Worm (Caenorhabditis elegans): ENCODE data around the gene rpb-9.

Gene rpb-9

ce11 chrV:8024752-8025151 is 12.6 kb upstream of the rpb-9 start, which contains the start of gene F43H9.3:
F43H9.3 (minus strand) TSS chrV:8024940.
- TF ChIP-seq let-526 (GFP tag; IDR thresholded peaks at IDR 0.05): no peak
- TF ChIP-seq ceh-58 (GFP tag; IDR thresholded peaks at IDR 0.05): no peak
- no peak for TF ChIP-seq fkh-3 (tag; optimal IDR thresholded peaks at IDR 0.05)
- no peak for TF ChIP-seq die-1 (tag; optimal IDR thresholded peaks at IDR 0.05)
- TF ChIP-seq rcor-1 (GFP tag; IDR thresholded peaks at IDR 0.05): no peak
- TF ChIP-seq F49E8.2 (tag; optimal IDR thresholded peaks at IDR 0.05; ENCODE audit: insufficient read depth): no peak
- TF ChIP-seq let-607 (tag; optimal IDR thresholded peaks at IDR 0.05): no peak
- peak; percentile 27 for TF ChIP-seq lsl-1 (GFP tag; optimal IDR thresholded peaks at IDR 0.05)

DNA sequence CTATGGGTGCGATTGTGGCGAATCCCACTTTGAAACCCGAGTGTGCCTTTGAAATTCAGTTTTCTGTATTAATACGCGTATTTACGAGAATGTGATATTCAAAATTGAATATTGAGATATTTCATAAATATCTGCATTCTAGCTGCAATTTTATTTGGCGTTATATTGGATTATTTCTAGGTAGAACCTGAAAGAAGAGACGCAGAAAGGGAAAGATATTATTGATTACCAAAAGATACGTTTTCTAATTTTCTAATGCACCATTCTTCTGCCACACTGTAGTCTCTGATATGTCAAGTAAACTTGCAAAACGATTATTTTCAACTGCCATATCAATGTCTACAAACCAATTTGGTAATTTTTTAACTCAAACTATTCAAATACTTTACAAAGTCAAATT is 9.9 kb upstream of the rpb-9 start, which contains the start of gene ech-3:
ech-3 (plus strand) TSS at position 178 of the 400 bp plus-strand sequence.
- no peak for TF ChIP-seq xnd-1 (tag; optimal IDR thresholded peaks at IDR 0.05)
- no peak for TF ChIP-seq F23B12.7 (tag; optimal IDR thresholded peaks at IDR 0.05; ENCODE audit: insufficient read depth)
- no peak for TF ChIP-seq rpc-1 (optimal IDR thresholded peaks at IDR 0.05)
- no peak for TF ChIP-seq rpc-1 (tag; optimal IDR thresholded peaks at IDR 0.05)
- no peak for TF ChIP-seq D2030.7 (GFP tag; IDR thresholded peaks at IDR 0.05)
- peak; percentile 30; the same call in 1 of the 2 replicates for TF ChIP-seq hmg-1.2 (GFP tag; IDR thresholded peaks at IDR 0.05)

DNA sequence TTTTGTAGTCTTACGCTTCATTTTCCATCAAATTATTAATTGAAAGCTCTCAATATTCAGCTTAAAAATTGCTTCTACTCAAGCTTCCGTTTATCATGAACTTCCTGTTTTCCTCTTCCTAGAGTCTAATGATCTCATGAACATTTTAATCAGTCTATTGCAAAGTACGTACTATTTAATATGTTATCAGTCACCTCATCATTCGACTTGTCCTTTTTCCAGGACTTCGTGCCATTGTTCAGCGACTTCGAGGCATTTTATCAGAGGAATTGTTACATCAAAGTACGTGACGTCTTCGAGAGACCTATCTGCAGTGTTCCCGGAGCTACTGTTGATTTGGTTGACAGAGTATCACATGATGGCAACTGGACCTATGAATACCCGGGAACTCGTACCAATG is 7.6 kb upstream of the rpb-9 start:
- TF ChIP-seq nhr-80 (tag; optimal IDR thresholded peaks at IDR 0.05) (peak; percentile 60), dpl-1 (GFP tag; optimal IDR thresholded peaks at IDR 0.05) (no peak)

ce11 chrV:8018919-8019318 is 6.8 kb upstream of the rpb-9 start:
- TF ChIP-seq F23B12.7 (tag; optimal IDR thresholded peaks at IDR 0.05; ENCODE audit: insufficient read depth) (no peak), Y56A3A.18 (GFP tag; IDR thresholded peaks at IDR 0.05) (no peak), nhr-80 (tag; optimal IDR thresholded peaks at IDR 0.05) (peak; percentile 57)

ce11 chrV:8017924-8018323 is 5.8 kb upstream of the rpb-9 start:
- TF ChIP-seq ceh-40 (GFP tag; IDR thresholded peaks at IDR 0.05) (no peak), F33H1.4 (GFP tag; IDR thresholded peaks at IDR 0.05) (no peak), efl-1 (GFP tag; optimal IDR thresholded peaks at IDR 0.05) (no peak), madf-3 (GFP tag; IDR thresholded peaks at IDR 0.05) (no peak), nhr-80 (tag; optimal IDR thresholded peaks at IDR 0.05) (peak; percentile 84), tlf-1 (GFP tag; optimal IDR thresholded peaks at IDR 0.05) (no peak), nhr-27 (tag; optimal IDR thresholded peaks at IDR 0.05) (no peak), sdz-38 (tag; optimal IDR thresholded peaks at IDR 0.05) (no peak), hmg-1.2 (GFP tag; IDR thresholded peaks at IDR 0.05) (no peak), chd-7 (tag; optimal IDR thresholded peaks at IDR 0.05) (no peak), Y53F4B.3 (GFP tag; IDR thresholded peaks at IDR 0.05) (no peak), ztf-25 (GFP tag; IDR thresholded peaks at IDR 0.05) (no peak), xnd-1 (tag; optimal IDR thresholded peaks at IDR 0.05) (no peak), lsy-27 (tag; optimal IDR thresholded peaks at IDR 0.05; ENCODE audit: borderline replicate concordance, insufficient read depth) (no peak), snpc-1.3 (tag; optimal IDR thresholded peaks at IDR 0.05; ENCODE audit: insufficient read depth) (no peak), fkh-3 (tag; optimal IDR thresholded peaks at IDR 0.05) (no peak), ZK185.1 (tag; optimal IDR thresholded peaks at IDR 0.05; ENCODE audit: poor library complexity, severe bottlenecking) (no peak), dox-1 (GFP tag; IDR thresholded peaks at IDR 0.05) (0 out of 2 replicates have a peak, but pooled peaks have one; percentile 19), bed-1 (GFP tag; IDR thresholded peaks at IDR 0.05) (no peak), sea-2 (GFP tag; IDR thresholded peaks at IDR 0.05) (no peak), T26A5.8 (tag; optimal IDR thresholded peaks at IDR 0.05) (no peak), egl-44 (GFP tag; IDR thresholded peaks at IDR 0.05) (no peak), let-607 (tag; optimal IDR thresholded peaks at IDR 0.05) (no peak), F39B2.1 (GFP tag; IDR thresholded peaks at IDR 0.05) (no peak), cebp-1 (GFP tag; IDR thresholded peaks at IDR 0.05) (peak; percentile 56; the same call in 1 of the 2 replicates), cebp-1 (tag; optimal IDR thresholded peaks at IDR 0.05) (peak; percentile 72)

All from whole organism, young adult.